Worm (Caenorhabditis elegans) whole organism, mixed stage, embryonic: ENCODE measurements around the gene H25K10.4.
A peak's percentile ranks its signal among the peaks of the same experiment; 100 is the strongest.

ENCODE experiments used
- M03D4.4 ChIP-seq: sonication (generic microtip); optimal IDR thresholded peaks from 2 replicates; lab custom pipeline; 2017; ENCODE audit warnings: mild to moderate bottlenecking, missing genetic modification characterization, missing compliant biosample characterization
- blmp-1 ChIP-seq: fragments of 150-350 bp; optimal IDR thresholded peaks from 2 replicates; lab custom pipeline; 2014; ENCODE audit warnings: missing biosample characterization, missing genetic modification characterization
- ceh-39 ChIP-seq: fragments of 150-350 bp; optimal IDR thresholded peaks from 2 replicates; lab custom pipeline; 2014; ENCODE audit warnings: missing biosample characterization, missing genetic modification characterization
- elt-3 ChIP-seq: fragments of 150-350 bp; optimal IDR thresholded peaks from 2 replicates; lab custom pipeline; 2014; ENCODE audit warnings: missing biosample characterization, missing genetic modification characterization
- lsy-2 ChIP-seq: fragments of 150-350 bp; optimal IDR thresholded peaks from 2 replicates; lab custom pipeline; 2014; ENCODE audit warnings: missing biosample characterization, missing genetic modification characterization
- mab-5 ChIP-seq: fragments of 150-350 bp; optimal IDR thresholded peaks from 2 replicates; lab custom pipeline; 2014; ENCODE audit warnings: missing biosample characterization, missing genetic modification characterization
- mep-1 ChIP-seq: fragments of 150-350 bp; optimal IDR thresholded peaks from 2 replicates; lab custom pipeline; 2017; ENCODE audit warnings: missing biosample characterization, missing genetic modification reagents, missing genetic modification characterization, inconsistent platforms
- nhr-12 ChIP-seq: fragments of 150-350 bp; optimal IDR thresholded peaks from 2 replicates; lab custom pipeline; 2014; ENCODE audit warnings: missing biosample characterization, missing genetic modification characterization
- nhr-28 ChIP-seq: fragments of 150-350 bp; optimal IDR thresholded peaks from 2 replicates; lab custom pipeline; 2014; ENCODE audit warnings: missing biosample characterization, missing genetic modification characterization
- nhr-76 ChIP-seq: sonication (generic microtip); optimal IDR thresholded peaks from 2 replicates; lab custom pipeline; 2017; ENCODE audit warnings: missing biosample characterization, missing genetic modification characterization
- snpc-4 ChIP-seq: fragments of 150-350 bp; optimal IDR thresholded peaks from 2 replicates; lab custom pipeline; 2014; ENCODE audit warnings: missing biosample characterization, missing genetic modification characterization
- unc-39 ChIP-seq: fragments of 150-350 bp; optimal IDR thresholded peaks from 2 replicates; lab custom pipeline; 2014; ENCODE audit warnings: missing biosample characterization, missing genetic modification characterization
- unc-62 ChIP-seq: fragments of 150-350 bp; optimal IDR thresholded peaks from 2 replicates; lab custom pipeline; 2014; ENCODE audit warnings: missing biosample characterization, missing genetic modification reagents, missing genetic modification characterization

DNA sequence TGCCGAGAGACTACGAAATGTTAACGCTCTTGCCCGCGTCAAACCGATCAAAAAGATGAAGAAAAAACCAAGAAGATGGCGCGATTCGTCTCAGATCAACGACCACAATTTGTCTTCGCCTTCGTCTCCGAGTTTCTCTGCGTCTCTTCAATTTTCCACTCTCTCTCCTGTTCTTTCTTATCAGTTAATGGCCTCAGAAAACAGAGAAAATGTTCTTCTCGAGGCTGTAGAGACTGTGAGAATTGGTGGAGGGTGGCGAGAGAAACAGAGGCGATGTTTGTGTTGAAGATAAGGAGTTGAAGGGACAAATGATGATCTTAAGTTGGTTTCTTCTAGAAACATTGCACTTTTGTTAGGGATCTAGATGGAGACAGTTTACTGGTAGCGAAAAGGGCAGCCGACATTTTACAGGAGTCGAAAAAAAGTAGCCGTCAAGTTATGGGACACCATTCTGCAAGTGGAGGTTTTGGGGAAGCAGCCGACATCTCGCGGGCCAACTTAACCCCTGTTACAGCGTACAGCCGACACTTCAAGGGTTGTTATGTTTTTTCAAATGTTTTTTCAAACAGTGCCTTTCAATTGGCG lies 44.9 kb upstream of the H25K10.4 start:
- TF ChIP-seq mab-5 (tag; lab: Kevin White, UChicago) (no peak), lsy-2 (tag; lab: Kevin White, UChicago) (no peak), blmp-1 (tag; lab: Kevin White, UChicago) (no peak), mep-1 (tag; lab: Kevin White, UChicago) (no peak), nhr-12 (tag; lab: Kevin White, UChicago) (no peak), snpc-4 (tag; lab: Kevin White, UChicago) (no peak), M03D4.4 (tag; lab: Kevin White, UChicago) (no peak), nhr-76 (tag; lab: Kevin White, UChicago) (no peak), elt-3 (tag; lab: Kevin White, UChicago) (peak; percentile 82), unc-39 (no peak), ceh-39 (tag; lab: Kevin White, UChicago) (no peak), unc-62 (GFP tag; lab: Kevin White, UChicago) (no peak), nhr-28 (tag; lab: Kevin White, UChicago) (no peak)
